Worm (Caenorhabditis elegans) whole organism, mixed stage, embryonic: ENCODE data around the gene C26D10.7.

Experiments used
- ces-1 ChIP-seq: fragments of 150-350 bp; optimal IDR thresholded peaks from 2 replicates; lab custom pipeline; 2014; ENCODE audit warnings: missing biosample characterization, missing genetic modification reagents, missing genetic modification characterization
- mab-5 ChIP-seq: fragments of 150-350 bp; optimal IDR thresholded peaks from 2 replicates; lab custom pipeline; 2014; ENCODE audit warnings: missing biosample characterization, missing genetic modification characterization
- mls-2 ChIP-seq: sonication (generic microtip); optimal IDR thresholded peaks from 2 replicates; lab custom pipeline; 2016; ENCODE audit warnings: mild to moderate bottlenecking, missing genetic modification characterization, moderate library complexity, missing compliant biosample characterization

- TF ChIP-seq mls-2 (tag; lab: Kevin White, UChicago) = no peak
- TF ChIP-seq ces-1 = no peak
- TF ChIP-seq mab-5 = no peak
Observed at ce11 chrII:8369059-8369458, 35.3 kb downstream of the C26D10.7 start, which contains the start of gene amt-3.
